Worm (Caenorhabditis elegans) whole organism, L4 larva: ENCODE measurements around the gene glb-27.
A peak's percentile ranks its signal among the peaks of the same experiment; 100 is the strongest.

Source experiments
- F10B5.3 ChIP-seq: sonication (generic microtip); optimal IDR thresholded peaks from 2 replicates; lab custom pipeline; 2016; ENCODE audit warnings: mild to moderate bottlenecking, missing genetic modification characterization, missing compliant biosample characterization
- F26F4.8 ChIP-seq: fragments of 200-800 bp; sonication (Bioruptor generic); conservative IDR thresholded peaks from 2 replicates; pipeline ENCODE4 v1.3.6; 2022; ENCODE audit warnings: missing genetic modification characterization, missing compliant biosample characterization
- F44E2.7 ChIP-seq: fragments of 200-800 bp; sonication (Bioruptor generic); IDR thresholded peaks from 2 replicates; pipeline ENCODE4 v2.1.2; 2022; ENCODE audit warnings: missing genetic modification characterization, missing compliant biosample characterization
- T26A8.4 ChIP-seq: fragments of 200-800 bp; sonication (Bioruptor generic); IDR thresholded peaks from 2 replicates; pipeline ENCODE4 v1.3.6; 2022; ENCODE audit warnings: missing genetic modification characterization, missing compliant biosample characterization
- Y48G9A.11 ChIP-seq: fragments of 200-800 bp; sonication (Bioruptor generic); IDR thresholded peaks from 2 replicates; pipeline ENCODE4 v1.3.6; 2022; ENCODE audit warnings: missing genetic modification reagents, missing genetic modification characterization, missing compliant biosample characterization
- ZK337.2 ChIP-seq: fragments of 200-800 bp; sonication (Bioruptor generic); IDR thresholded peaks from 2 replicates; pipeline ENCODE4 v1.3.6; 2022; ENCODE audit warnings: missing genetic modification reagents, missing genetic modification characterization, missing compliant biosample characterization
- ZK546.5 ChIP-seq, 2 experiments: sonication (generic microtip); optimal IDR thresholded peaks; 2 replicates each; lab custom pipeline; 2017; ENCODE audit warnings: missing biosample characterization in 2 of 2, missing genetic modification characterization in 2 of 2
- aha-1 ChIP-seq: fragments of 150-350 bp; peaks from one replicate; lab custom pipeline; 2014; ENCODE audit warnings: missing biosample characterization, missing genetic modification characterization
- arid-1 ChIP-seq: fragments of 200-800 bp; sonication (Bioruptor generic); conservative IDR thresholded peaks from 2 replicates; pipeline ENCODE4 v1.3.6; 2022; ENCODE audit warnings: missing genetic modification reagents, missing genetic modification characterization, missing compliant biosample characterization
- attf-4 ChIP-seq: sonication (generic microtip); optimal IDR thresholded peaks from 3 replicates; lab custom pipeline; 2017; ENCODE audit warnings: missing biosample characterization, missing genetic modification characterization
- ceh-20 ChIP-seq: fragments of 200-800 bp; sonication (Bioruptor generic); IDR thresholded peaks from 2 replicates; pipeline ENCODE4 v1.3.6; 2022; ENCODE audit warnings: missing genetic modification reagents, missing genetic modification characterization, missing compliant biosample characterization
- ceh-32 ChIP-seq: sonication (generic microtip); optimal IDR thresholded peaks from 2 replicates; lab custom pipeline; 2016; ENCODE audit warnings: mild to moderate bottlenecking, missing genetic modification characterization, missing compliant biosample characterization; ENCODE audit not compliant: poor library complexity
- ceh-62 ChIP-seq: sonication (generic microtip); optimal IDR thresholded peaks from 2 replicates; lab custom pipeline; 2017; ENCODE audit warnings: missing biosample characterization, missing genetic modification characterization
- ceh-82 ChIP-seq: sonication (generic microtip); optimal IDR thresholded peaks from 2 replicates; lab custom pipeline; 2017; ENCODE audit warnings: missing biosample characterization, missing genetic modification characterization
- ctbp-1 ChIP-seq: fragments of 200-800 bp; sonication (Bioruptor generic); IDR thresholded peaks from 2 replicates; pipeline ENCODE4 v1.3.6; 2022; ENCODE audit warnings: missing genetic modification reagents, missing genetic modification characterization, missing compliant biosample characterization
- daf-12 ChIP-seq: fragments of 150-350 bp; optimal IDR thresholded peaks from 2 replicates; lab custom pipeline; 2014; ENCODE audit warnings: missing biosample characterization, missing genetic modification reagents, missing genetic modification characterization
- dmd-6 ChIP-seq: fragments of 200-800 bp; sonication (Bioruptor generic); IDR thresholded peaks from 2 replicates; pipeline ENCODE4 v1.3.6; 2022; ENCODE audit warnings: missing genetic modification reagents, missing genetic modification characterization, missing compliant biosample characterization
- dmd-8 ChIP-seq: fragments of 200-800 bp; sonication (Bioruptor generic); IDR thresholded peaks from 2 replicates; pipeline ENCODE4 v1.3.6; 2022; ENCODE audit warnings: missing genetic modification characterization, missing compliant biosample characterization
- dmd-9 ChIP-seq: fragments of 200-800 bp; sonication (Bioruptor generic); IDR thresholded peaks from 2 replicates; pipeline ENCODE4 v1.3.6; 2022; ENCODE audit warnings: missing genetic modification reagents, missing genetic modification characterization, missing compliant biosample characterization
- fkh-10 ChIP-seq: fragments of 150-350 bp; optimal IDR thresholded peaks from 2 replicates; lab custom pipeline; 2014; ENCODE audit warnings: missing biosample characterization, missing genetic modification reagents, missing genetic modification characterization
- fos-1 ChIP-seq: fragments of 150-350 bp; optimal IDR thresholded peaks from 2 replicates; lab custom pipeline; 2014; ENCODE audit warnings: missing biosample characterization, missing genetic modification characterization
- hif-1 ChIP-seq, 2 experiments: sonication (generic microtip); optimal IDR thresholded peaks; 2 replicates each; lab custom pipeline; 2016 to 2017; ENCODE audit warnings: missing compliant biosample characterization in 2 of 2, missing genetic modification characterization in 2 of 2, missing genetic modification reagents in 2 of 2, missing genotype in 2 of 2, mild to moderate bottlenecking in 1 of 2
- jun-1 ChIP-seq: fragments of 150-350 bp; optimal IDR thresholded peaks from 2 replicates; lab custom pipeline; 2014; ENCODE audit warnings: missing biosample characterization, missing genetic modification reagents, missing genetic modification characterization
- lin-13 ChIP-seq: fragments of 150-350 bp; optimal IDR thresholded peaks from 2 replicates; lab custom pipeline; 2014; ENCODE audit warnings: missing biosample characterization, missing genetic modification reagents, missing genetic modification characterization
- lin-29 ChIP-seq: fragments of 200-800 bp; sonication (Bioruptor generic); IDR thresholded peaks from 2 replicates; pipeline ENCODE4 v1.3.6; 2022; ENCODE audit warnings: missing genetic modification reagents, missing genetic modification characterization, missing compliant biosample characterization
- lir-3 ChIP-seq: sonication (generic microtip); optimal IDR thresholded peaks from 2 replicates; lab custom pipeline; 2016; ENCODE audit warnings: mild to moderate bottlenecking, missing genetic modification characterization, missing compliant biosample characterization
- mes-2 ChIP-seq: sonication (generic microtip); optimal IDR thresholded peaks from 2 replicates; lab custom pipeline; 2016; ENCODE audit warnings: missing genotype, mild to moderate bottlenecking, missing genetic modification characterization, missing compliant biosample characterization; ENCODE audit not compliant: poor library complexity, severe bottlenecking
- mxl-2 ChIP-seq: fragments of 200-800 bp; sonication (Bioruptor generic); conservative IDR thresholded peaks from 2 replicates; pipeline ENCODE4 v1.3.6; 2022; ENCODE audit warnings: missing genetic modification reagents, missing genetic modification characterization, missing compliant biosample characterization
- nhr-11 ChIP-seq: fragments of 150-350 bp; optimal IDR thresholded peaks from 2 replicates; lab custom pipeline; 2014; ENCODE audit warnings: missing biosample characterization, missing genetic modification characterization
- nhr-28 ChIP-seq: fragments of 150-350 bp; optimal IDR thresholded peaks from 2 replicates; lab custom pipeline; 2014; ENCODE audit warnings: missing biosample characterization, missing genetic modification characterization
- nhr-42 ChIP-seq: fragments of 200-800 bp; sonication (Bioruptor generic); IDR thresholded peaks from 2 replicates; pipeline ENCODE4 v1.3.6; 2022; ENCODE audit warnings: missing genetic modification characterization, missing compliant biosample characterization
- nhr-6 ChIP-seq: fragments of 150-350 bp; optimal IDR thresholded peaks from 2 replicates; lab custom pipeline; 2014; ENCODE audit warnings: missing biosample characterization, missing genetic modification characterization
- php-3 ChIP-seq: fragments of 200-800 bp; sonication (Bioruptor generic); IDR thresholded peaks from 2 replicates; pipeline ENCODE4 v1.3.6; 2022; ENCODE audit warnings: missing genetic modification reagents, missing genetic modification characterization, missing compliant biosample characterization
- saeg-2 ChIP-seq: fragments of 200-800 bp; sonication (Bioruptor generic); IDR thresholded peaks from 2 replicates; pipeline ENCODE4 v1.3.6; 2022; ENCODE audit warnings: missing genetic modification reagents, missing genetic modification characterization, missing compliant biosample characterization
- sdz-12 ChIP-seq: fragments of 200-800 bp; sonication (Bioruptor generic); optimal IDR thresholded peaks from 2 replicates; lab custom pipeline; 2018; ENCODE audit warnings: mild to moderate bottlenecking, missing genetic modification characterization, missing compliant biosample characterization
- set-16 ChIP-seq: fragments of 200-800 bp; sonication (Bioruptor generic); IDR thresholded peaks from 2 replicates; pipeline ENCODE4 v1.3.6; 2022; ENCODE audit warnings: missing genetic modification reagents, missing genetic modification characterization, missing compliant biosample characterization
- snpc-1.2 ChIP-seq: fragments of 200-800 bp; sonication (Bioruptor generic); IDR thresholded peaks from 2 replicates; pipeline ENCODE4 v1.3.6; 2022; ENCODE audit warnings: missing genetic modification reagents, missing genetic modification characterization, missing compliant biosample characterization
- spr-1 ChIP-seq: sonication (generic microtip); optimal IDR thresholded peaks from 2 replicates; lab custom pipeline; 2016; ENCODE audit warnings: mild to moderate bottlenecking, missing genetic modification characterization, missing compliant biosample characterization
- spr-3 ChIP-seq: fragments of 200-800 bp; sonication (Bioruptor generic); optimal IDR thresholded peaks from 2 replicates; lab custom pipeline; 2018; ENCODE audit warnings: mild to moderate bottlenecking, missing genetic modification characterization, missing compliant biosample characterization
- tra-1 ChIP-seq: fragments of 200-800 bp; sonication (Bioruptor generic); IDR thresholded peaks from 2 replicates; pipeline ENCODE4 v1.3.6; 2022; ENCODE audit warnings: missing genetic modification reagents, missing genetic modification characterization, missing compliant biosample characterization
- unc-130 ChIP-seq: sonication (generic microtip); optimal IDR thresholded peaks from 2 replicates; lab custom pipeline; 2016; ENCODE audit warnings: missing genetic modification reagents, missing genetic modification characterization, missing compliant biosample characterization
- unc-39 ChIP-seq: sonication (generic microtip); optimal IDR thresholded peaks from 2 replicates; lab custom pipeline; 2017; ENCODE audit warnings: missing biosample characterization, missing genetic modification characterization
- unc-62 ChIP-seq, 3 experiments: fragments of 150-350 bp in 1 of 3; sonication (generic microtip); optimal IDR thresholded peaks in 2 of 3; peaks in 1 of 3; 1 replicate in 1 of 3; 2 replicates in 2 of 3; lab custom pipeline; 2014 to 2017; ENCODE audit warnings: missing biosample characterization in 3 of 3, missing genetic modification characterization in 3 of 3, missing genetic modification reagents in 3 of 3, missing genotype in 1 of 3
- zag-1 ChIP-seq: fragments of 150-350 bp; optimal IDR thresholded peaks from 2 replicates; lab custom pipeline; 2014; ENCODE audit warnings: missing biosample characterization, missing genetic modification characterization
- zfp-2 ChIP-seq: sonication (generic microtip); optimal IDR thresholded peaks from 2 replicates; lab custom pipeline; 2016; ENCODE audit warnings: mild to moderate bottlenecking, missing genetic modification characterization, missing compliant biosample characterization
- zfp-3 ChIP-seq: fragments of 200-800 bp; sonication (Bioruptor generic); conservative IDR thresholded peaks from 2 replicates; pipeline ENCODE4 v1.3.6; 2022; ENCODE audit warnings: missing genetic modification reagents, missing genetic modification characterization, missing compliant biosample characterization
- zip-2 ChIP-seq: fragments of 150-350 bp; optimal IDR thresholded peaks from 2 replicates; lab custom pipeline; 2014; ENCODE audit warnings: missing biosample characterization, missing genetic modification characterization

Gene glb-27

ce11 chrII:8603567-8604359 lies 47.7 kb upstream of the glb-27 start, which contains the start of gene suf-1 (continued):
- TF ChIP-seq nhr-11 (tag; lab: Kevin White, UChicago), result no peak
- TF ChIP-seq tra-1, result 0 out of 2 replicates have a peak, but pooled peaks have one; percentile 47
- peak; percentile 68 for TF ChIP-seq lin-13 (GFP tag; lab: Kevin White, UChicago)
- TF ChIP-seq arid-1 (GFP tag; lab: Robert Waterston, UW), result peak; percentile 54; the same call in 1 of the 2 replicates
- TF ChIP-seq T26A8.4 (GFP tag; lab: Robert Waterston, UW), result peak; percentile 50
- TF ChIP-seq lir-3 (tag; lab: Kevin White, UChicago), result no peak
- TF ChIP-seq aha-1 (tag; lab: Kevin White, UChicago), result peak; percentile 80
- no peak for TF ChIP-seq nhr-28 (tag; lab: Kevin White, UChicago)

ce11 chrII:8602337-8602944 lies 46.4 kb upstream of the glb-27 start, which contains the start of the genes cpf-1 and rpl-26:
cpf-1 (minus strand) TSS chrII:8602440.
rpl-26 (plus strand) TSS chrII:8602785.
- TF ChIP-seq daf-12 (tag; lab: Kevin White, UChicago), result no peak
- no peak for TF ChIP-seq zag-1 (tag; lab: Kevin White, UChicago)
- TF ChIP-seq zfp-3 (GFP tag; lab: Robert Waterston, UW), result no peak
- TF ChIP-seq lin-13 (GFP tag; lab: Kevin White, UChicago), result no peak
- no peak for TF ChIP-seq ZK546.5 (tag; optimal IDR thresholded peaks at IDR 0.05; lab: Kevin White, UChicago)
- TF ChIP-seq snpc-1.2 (GFP tag; lab: Robert Waterston, UW), result no peak
- TF ChIP-seq T26A8.4 (GFP tag; lab: Robert Waterston, UW), result 0 out of 2 replicates have a peak, but pooled peaks have one; percentile 11
- TF ChIP-seq spr-3 (GFP tag; lab: Kevin White, UChicago), result no peak
- no peak for TF ChIP-seq ceh-62 (tag; lab: Kevin White, UChicago)
- TF ChIP-seq fos-1 (tag; lab: Kevin White, UChicago), result no peak
- no peak for TF ChIP-seq ctbp-1 (GFP tag; lab: Robert Waterston, UW)
- TF ChIP-seq nhr-6 (tag; lab: Kevin White, UChicago), result peak; percentile 15
- no peak for TF ChIP-seq ceh-32 (tag; lab: Kevin White, UChicago)
- TF ChIP-seq sdz-12, result no peak
- no peak for TF ChIP-seq jun-1 (tag; lab: Kevin White, UChicago)
- TF ChIP-seq nhr-11 (tag; lab: Kevin White, UChicago), result peak; percentile 23
- TF ChIP-seq ceh-20 (GFP tag; lab: Robert Waterston, UW), result no peak
- TF ChIP-seq unc-39 (tag; lab: Kevin White, UChicago), result no peak
- TF ChIP-seq hif-1 (tag; optimal IDR thresholded peaks at IDR 0.05; lab: Kevin White, UChicago), result no peak
- no peak for TF ChIP-seq mxl-2
- no peak for TF ChIP-seq spr-1 (tag; lab: Kevin White, UChicago)
- no peak for TF ChIP-seq ZK337.2 (GFP tag; lab: Robert Waterston, UW)
- TF ChIP-seq mes-2 (tag; lab: Kevin White, UChicago), result peak; percentile 78
- TF ChIP-seq dmd-6 (GFP tag; lab: Robert Waterston, UW), result no peak
- TF ChIP-seq F44E2.7, result no peak
- no peak for TF ChIP-seq unc-62 (GFP tag; optimal IDR thresholded peaks at IDR 0.05 in 1 of 2; lab: Kevin White, UChicago)
- no peak for TF ChIP-seq unc-62 (tag; optimal IDR thresholded peaks at IDR 0.05; lab: Kevin White, UChicago)
- no peak for TF ChIP-seq dmd-8 (GFP tag; lab: Robert Waterston, UW)
- TF ChIP-seq attf-4 (tag; lab: Kevin White, UChicago), result no peak
- TF ChIP-seq php-3 (GFP tag; lab: Robert Waterston, UW), result no peak
- TF ChIP-seq saeg-2 (GFP tag; lab: Robert Waterston, UW), result no peak
- no peak for TF ChIP-seq zip-2 (tag; lab: Kevin White, UChicago)
- TF ChIP-seq nhr-42, result no peak
- peak; percentile 61 for TF ChIP-seq aha-1 (tag; lab: Kevin White, UChicago)
- no peak for TF ChIP-seq set-16 (GFP tag; lab: Robert Waterston, UW)
- TF ChIP-seq Y48G9A.11 (GFP tag; lab: Robert Waterston, UW), result no peak
- no peak for TF ChIP-seq unc-130 (GFP tag; lab: Kevin White, UChicago)
- no peak for TF ChIP-seq F26F4.8
- no peak for TF ChIP-seq dmd-9 (GFP tag; lab: Robert Waterston, UW)
- peak; percentile 24 for TF ChIP-seq fkh-10 (GFP tag; lab: Kevin White, UChicago)
- TF ChIP-seq zfp-2 (tag; lab: Kevin White, UChicago), result no peak
- no peak for TF ChIP-seq lin-29 (GFP tag; lab: Robert Waterston, UW)
- no peak for TF ChIP-seq ceh-82 (tag; lab: Kevin White, UChicago)
- no peak for TF ChIP-seq F10B5.3
